Fruit fly (Drosophila melanogaster) whole organism, embryonic: ENCODE measurements around the gene Pif1.

Experiments
- CG10366 ChIP-seq: fragments of 200-800 bp; sonication (Bioruptor generic); IDR thresholded peaks from 2 replicates; pipeline ENCODE4 v1.3.6; 2022; ENCODE audit warnings: missing biosample characterization, missing genetic modification characterization
- CG10654 ChIP-seq: fragments of 200-800 bp; sonication (Bioruptor generic); optimal IDR thresholded peaks from 2 replicates; lab custom pipeline; 2016; ENCODE audit warnings: missing biosample characterization, missing genetic modification characterization
- CG11398 ChIP-seq: fragments of 200-800 bp; sonication (Bioruptor generic); optimal IDR thresholded peaks from 2 replicates; lab custom pipeline; 2016; ENCODE audit warnings: missing biosample characterization, missing genetic modification characterization
- CG11695 ChIP-seq: fragments of 200-800 bp; sonication (Bioruptor generic); IDR thresholded peaks from 3 replicates; pipeline ENCODE4 v1.3.6; 2022; ENCODE audit warnings: missing biosample characterization, missing genetic modification characterization
- CG12299 ChIP-seq: fragments of 200-800 bp; sonication (Bioruptor generic); optimal IDR thresholded peaks from 2 replicates; lab custom pipeline; 2018; ENCODE audit warnings: missing biosample characterization, mild to moderate bottlenecking, missing genetic modification characterization
- CG15601 ChIP-seq: fragments of 200-800 bp; sonication (Bioruptor generic); optimal IDR thresholded peaks from 3 replicates; lab custom pipeline; 2019; ENCODE audit warnings: missing biosample characterization, mild to moderate bottlenecking, missing genetic modification characterization, moderate library complexity
- CG17829 ChIP-seq: fragments of 200-800 bp; optimal IDR thresholded peaks from 2 replicates; lab custom pipeline; 2019; ENCODE audit warnings: missing biosample characterization, mild to moderate bottlenecking, missing genetic modification characterization, moderate library complexity
- CG17912 ChIP-seq: fragments of 200-800 bp; sonication (Bioruptor generic); optimal IDR thresholded peaks from 2 replicates; lab custom pipeline; 2018; ENCODE audit warnings: missing biosample characterization, mild to moderate bottlenecking, missing genetic modification characterization
- CG2712 ChIP-seq: fragments of 200-800 bp; optimal IDR thresholded peaks from 3 replicates; lab custom pipeline; 2019; ENCODE audit warnings: missing biosample characterization, mild to moderate bottlenecking, missing genetic modification characterization, moderate library complexity
- CG30020 ChIP-seq: fragments of 200-800 bp; optimal IDR thresholded peaks from 2 replicates; lab custom pipeline; 2019; ENCODE audit warnings: missing biosample characterization, mild to moderate bottlenecking, missing genetic modification characterization, moderate library complexity
- CG31388 ChIP-seq: fragments of 200-800 bp; sonication (Bioruptor generic); optimal IDR thresholded peaks from 2 replicates; lab custom pipeline; 2016; ENCODE audit warnings: missing biosample characterization, missing genetic modification characterization
- CG33213 ChIP-seq: fragments of 200-800 bp; sonication (Bioruptor generic); optimal IDR thresholded peaks from 3 replicates; lab custom pipeline; 2016; ENCODE audit warnings: missing biosample characterization, missing genetic modification characterization
- CG34422 ChIP-seq: fragments of 200-800 bp; sonication (Bioruptor generic); IDR thresholded peaks from 3 replicates; pipeline ENCODE4 v1.3.6; 2022; ENCODE audit warnings: missing biosample characterization, missing genetic modification characterization
- CG43689 ChIP-seq: fragments of 200-800 bp; sonication (Bioruptor generic); IDR thresholded peaks from 2 replicates; pipeline ENCODE4 v1.3.6; 2022; ENCODE audit warnings: missing biosample characterization, missing genetic modification characterization
- CG4730 ChIP-seq: fragments of 200-800 bp; sonication (Bioruptor generic); IDR thresholded peaks from 2 replicates; pipeline ENCODE4 v1.3.6; 2022; ENCODE audit warnings: missing biosample characterization, missing genetic modification characterization
- CG4820 ChIP-seq: fragments of 200-800 bp; sonication (Bioruptor generic); optimal IDR thresholded peaks from 3 replicates; lab custom pipeline; 2016; ENCODE audit warnings: missing biosample characterization, missing genetic modification characterization
- CG4854 ChIP-seq: fragments of 200-800 bp; sonication (Bioruptor generic); optimal IDR thresholded peaks from 2 replicates; lab custom pipeline; 2016; ENCODE audit warnings: missing biosample characterization, missing genetic modification characterization, inconsistent platforms
- CG7357 ChIP-seq: fragments of 200-800 bp; sonication (Bioruptor generic); IDR thresholded peaks from 3 replicates; pipeline ENCODE4 v1.3.6; 2022; ENCODE audit warnings: missing biosample characterization, missing genetic modification characterization
- CG8089 ChIP-seq: fragments of 200-800 bp; sonication (Bioruptor generic); optimal IDR thresholded peaks from 3 replicates; lab custom pipeline; 2016; ENCODE audit warnings: missing biosample characterization, missing genetic modification characterization
- CG8359 ChIP-seq: fragments of 200-800 bp; sonication (Bioruptor generic); optimal IDR thresholded peaks from 2 replicates; lab custom pipeline; 2017; ENCODE audit warnings: missing biosample characterization, mild to moderate bottlenecking, missing genetic modification characterization, borderline replicate concordance
- CG9817 ChIP-seq: fragments of 200-800 bp; sonication (Bioruptor generic); optimal IDR thresholded peaks from 2 replicates; lab custom pipeline; 2018; ENCODE audit warnings: missing biosample characterization, mild to moderate bottlenecking, missing genetic modification characterization, moderate library complexity
- CoRest ChIP-seq: fragments of 200-800 bp; sonication (Bioruptor generic); optimal IDR thresholded peaks from 3 replicates; lab custom pipeline; 2018; ENCODE audit warnings: missing biosample characterization, mild to moderate bottlenecking, missing genetic modification characterization, moderate library complexity
- Elba2 ChIP-seq: fragments of 200-800 bp; sonication (Bioruptor generic); optimal IDR thresholded peaks from 3 replicates; lab custom pipeline; 2016; ENCODE audit warnings: missing biosample characterization, missing genetic modification characterization
- GATAe ChIP-seq: fragments of 200-800 bp; sonication (Bioruptor generic); conservative IDR thresholded peaks from 2 replicates; pipeline ENCODE4 v1.3.6; 2022; ENCODE audit warnings: missing biosample characterization, missing genetic modification characterization
- Hand ChIP-seq: fragments of 200-800 bp; sonication (Bioruptor generic); optimal IDR thresholded peaks from 2 replicates; lab custom pipeline; 2017; ENCODE audit warnings: mild to moderate bottlenecking, missing biosample characterization, missing genetic modification reagents, missing genetic modification characterization
- Meics ChIP-seq: fragments of 200-800 bp; sonication (Bioruptor generic); optimal IDR thresholded peaks from 2 replicates; lab custom pipeline; 2017; ENCODE audit warnings: missing biosample characterization, mild to moderate bottlenecking, missing genetic modification characterization
- Side ChIP-seq: fragments of 200-800 bp; sonication (Bioruptor generic); optimal IDR thresholded peaks from 2 replicates; lab custom pipeline; 2016; ENCODE audit warnings: missing biosample characterization, missing genetic modification characterization
- Stat92E ChIP-seq, 3 experiments: fragments of >200 bp in 2 of 3; fragments of 200-800 bp in 1 of 3; sonication (Bioruptor generic) in 1 of 3; optimal IDR thresholded peaks; 2 replicates each; lab custom pipeline; 2017 to 2019; ENCODE audit warnings: missing biosample characterization in 3 of 3, missing genetic modification characterization in 3 of 3, mild to moderate bottlenecking in 1 of 3, moderate library complexity in 1 of 3
- Trl ChIP-seq, 3 experiments: fragments of >200 bp in 2 of 3; fragments of 200-800 bp in 1 of 3; sonication (Bioruptor generic) in 1 of 3; optimal IDR thresholded peaks; 2 replicates in 1 of 3; 3 replicates in 2 of 3; lab custom pipeline; 2016 to 2017; ENCODE audit warnings: missing biosample characterization in 1 of 3, missing genetic modification characterization in 1 of 3
- Usf ChIP-seq: fragments of 200-800 bp; sonication (Bioruptor generic); optimal IDR thresholded peaks from 2 replicates; lab custom pipeline; 2017; ENCODE audit warnings: missing genotype, missing biosample characterization, missing genetic modification characterization
- Xbp1 ChIP-seq: fragments of 200-800 bp; sonication (Bioruptor generic); optimal IDR thresholded peaks from 3 replicates; lab custom pipeline; 2016; ENCODE audit warnings: missing biosample characterization, mild to moderate bottlenecking, missing genetic modification characterization
- al ChIP-seq: fragments of 200-800 bp; sonication (Bioruptor generic); IDR thresholded peaks from 2 replicates; pipeline ENCODE4 v1.3.6; 2022; ENCODE audit warnings: missing biosample characterization, missing genetic modification characterization
- ara ChIP-seq: fragments of 200-800 bp; sonication (Bioruptor generic); IDR thresholded peaks from 2 replicates; pipeline ENCODE4 v1.3.6; 2022; ENCODE audit warnings: missing biosample characterization, missing genetic modification characterization
- ato ChIP-seq: fragments of 200-800 bp; sonication (Bioruptor generic); IDR thresholded peaks from 2 replicates; pipeline ENCODE4 v1.3.6; 2022; ENCODE audit warnings: missing biosample characterization, missing genetic modification characterization; ENCODE audit not compliant: partially characterized antibody
- cato ChIP-seq: fragments of 200-800 bp; sonication (Bioruptor generic); optimal IDR thresholded peaks from 2 replicates; lab custom pipeline; 2016; ENCODE audit warnings: missing biosample characterization, missing genetic modification characterization, borderline replicate concordance
- cg ChIP-seq: fragments of 200-800 bp; sonication (Bioruptor generic); optimal IDR thresholded peaks from 3 replicates; lab custom pipeline; 2019; ENCODE audit warnings: missing biosample characterization, mild to moderate bottlenecking, missing genetic modification characterization, moderate library complexity
- crol ChIP-seq: fragments of 200-800 bp; sonication (Bioruptor generic); IDR thresholded peaks from 2 replicates; pipeline ENCODE4 v1.3.6; 2022; ENCODE audit warnings: missing biosample characterization, missing genetic modification characterization
- danr ChIP-seq: fragments of 200-800 bp; sonication (Bioruptor generic); IDR thresholded peaks from 2 replicates; pipeline ENCODE4 v1.3.6; 2022; ENCODE audit warnings: missing biosample characterization, missing genetic modification characterization
- disco-r ChIP-seq: fragments of 200-800 bp; sonication (Bioruptor generic); optimal IDR thresholded peaks from 2 replicates; lab custom pipeline; 2016; ENCODE audit warnings: missing biosample characterization, missing genetic modification characterization
- fd3F ChIP-seq: fragments of 200-800 bp; sonication (Bioruptor generic); optimal IDR thresholded peaks from 2 replicates; lab custom pipeline; 2018; ENCODE audit warnings: missing biosample characterization, mild to moderate bottlenecking, missing genetic modification characterization, moderate library complexity
- her ChIP-seq: fragments of 200-800 bp; sonication (Bioruptor generic); optimal IDR thresholded peaks from 2 replicates; lab custom pipeline; 2016; ENCODE audit warnings: missing biosample characterization, missing genetic modification characterization
- klu ChIP-seq: fragments of 200-800 bp; sonication (Bioruptor generic); IDR thresholded peaks from 2 replicates; pipeline ENCODE4 v1.3.6; 2022; ENCODE audit warnings: missing biosample characterization, missing genetic modification characterization
- luna ChIP-seq: fragments of 200-800 bp; sonication (Bioruptor generic); optimal IDR thresholded peaks from 2 replicates; lab custom pipeline; 2016; ENCODE audit warnings: missing biosample characterization, missing genetic modification characterization
- pzg ChIP-seq: fragments of 200-800 bp; sonication (Bioruptor generic); optimal IDR thresholded peaks from 3 replicates; lab custom pipeline; 2018; ENCODE audit warnings: missing biosample characterization, mild to moderate bottlenecking, missing genetic modification characterization, moderate library complexity
- repo ChIP-seq: fragments of 200-800 bp; sonication (Bioruptor generic); optimal IDR thresholded peaks from 2 replicates; lab custom pipeline; 2016; ENCODE audit warnings: missing biosample characterization, missing genetic modification characterization
- row ChIP-seq: fragments of 200-800 bp; sonication (Bioruptor generic); IDR thresholded peaks from 3 replicates; pipeline ENCODE4 v1.3.6; 2022; ENCODE audit warnings: missing biosample characterization, missing genetic modification characterization
- sc ChIP-seq, 3 experiments: fragments of >200 bp in 2 of 3; fragments of 200-800 bp in 1 of 3; sonication (Bioruptor generic) in 1 of 3; optimal IDR thresholded peaks; 2 replicates in 2 of 3; 3 replicates in 1 of 3; lab custom pipeline; 2017; ENCODE audit warnings: mild to moderate bottlenecking in 1 of 3, missing biosample characterization in 1 of 3, missing genetic modification characterization in 1 of 3, missing genetic modification reagents in 1 of 3
- sima ChIP-seq: fragments of 200-800 bp; sonication (Bioruptor generic); optimal IDR thresholded peaks from 2 replicates; lab custom pipeline; 2016; ENCODE audit warnings: missing biosample characterization, missing genetic modification characterization
- slp2 ChIP-seq: fragments of 200-800 bp; sonication (Bioruptor generic); optimal IDR thresholded peaks from 2 replicates; lab custom pipeline; 2016; ENCODE audit warnings: missing biosample characterization, missing genetic modification characterization
- ttk ChIP-seq: fragments of 200-800 bp; sonication (Bioruptor generic); IDR thresholded peaks from 2 replicates; pipeline ENCODE4 v2.1.2; 2022; ENCODE audit warnings: missing biosample characterization, missing genetic modification characterization

Pif1 gene

dm6 chr2L:3440322-3440721, 29.5 kb downstream of the Pif1 start (continued):
- TF ChIP-seq CG7357 (GFP tag; lab: Robert Waterston, UW) (peak; percentile 61; the same call in 1 of the 3 replicates), cato (GFP tag; lab: Kevin White, UChicago) (peak; percentile 54), Stat92E (GFP tag; optimal IDR thresholded peaks at IDR 0.05; lab: Kevin White, UChicago) (no peak), CG8089 (GFP tag; lab: Kevin White, UChicago) (peak; percentile 71), CoRest (tag; lab: Kevin White, UChicago) (peak; percentile 31), pzg (no peak), CG10654 (peak; percentile 56), disco-r (peak; percentile 38), crol (GFP tag; lab: Robert Waterston, UW) (peak; percentile 64; the same call in 1 of the 2 replicates), CG2712 (peak; percentile 76), CG43689 (GFP tag; lab: Robert Waterston, UW) (peak; percentile 34; the same call in 1 of the 2 replicates), GATAe (GFP tag; lab: Robert Waterston, UW) (no peak), CG34422 (GFP tag; lab: Robert Waterston, UW) (peak; percentile 83; the same call in 2 of the 3 replicates), CG4820 (GFP tag; lab: Kevin White, UChicago) (peak; percentile 52), CG30020 (tag; lab: Kevin White, UChicago) (no peak), CG17912 (no peak), luna (GFP tag; lab: Kevin White, UChicago) (no peak), al (GFP tag; lab: Robert Waterston, UW) (peak; percentile 54), CG9817 (no peak), Elba2 (GFP tag; lab: Kevin White, UChicago) (no peak), row (GFP tag; lab: Robert Waterston, UW) (peak; percentile 72), CG15601 (tag; lab: Kevin White, UChicago) (no peak), klu (peak; percentile 36; the same call in 1 of the 2 replicates), fd3F (no peak), cg (no peak), CG11695 (peak; percentile 69; the same call in 2 of the 3 replicates), CG4854 (GFP tag; lab: Kevin White, UChicago) (no peak), CG11398 (GFP tag; lab: Kevin White, UChicago) (no peak), CG10366 (GFP tag; lab: Robert Waterston, UW) (peak; percentile 67), Xbp1 (peak; percentile 37), repo (GFP tag; lab: Kevin White, UChicago) (peak; percentile 2), sima (no peak), CG17829 (tag; lab: Kevin White, UChicago) (peak; percentile 65), Meics (GFP tag; lab: Kevin White, UChicago) (peak; percentile 62), danr (peak; percentile 65; the same call in 1 of the 2 replicates), sc (optimal IDR thresholded peaks at IDR 0.05; lab: Kevin White, UChicago) (no peak), sc (GFP tag; optimal IDR thresholded peaks at IDR 0.05; lab: Kevin White, UChicago) (peak; percentile 52), Usf (GFP tag; lab: Kevin White, UChicago) (no peak), her (GFP tag; lab: Kevin White, UChicago) (no peak), Side (GFP tag; lab: Kevin White, UChicago) (peak; percentile 36), ara (peak; percentile 69), CG31388 (GFP tag; lab: Kevin White, UChicago) (no peak), Hand (no peak), ttk (GFP tag; lab: Robert Waterston, UW) (peak; percentile 83), CG12299 (tag; lab: Kevin White, UChicago) (no peak), Trl (optimal IDR thresholded peaks at IDR 0.05; lab: Kevin White, UChicago) (no peak), Trl (GFP tag; optimal IDR thresholded peaks at IDR 0.05; lab: Kevin White, UChicago) (no peak), ato (no peak), CG33213 (no peak), CG8359 (GFP tag; lab: Kevin White, UChicago) (peak; percentile 25), CG4730 (GFP tag; lab: Robert Waterston, UW) (peak; percentile 74), slp2 (peak; percentile 41)
